Worm (Caenorhabditis elegans) whole organism, young adult: ENCODE data around the gene lex-1.

Experiments
- B0336.3 ChIP-seq: fragments of 200-800 bp; sonication (Bioruptor generic); IDR thresholded peaks from 2 replicates; pipeline ENCODE4 v1.3.6; 2022; ENCODE audit warnings: missing genetic modification characterization, missing compliant biosample characterization
- C17E4.6 ChIP-seq: fragments of 200-800 bp; sonication (Bioruptor generic); IDR thresholded peaks from 2 replicates; pipeline ENCODE4 v1.3.6; 2022; ENCODE audit warnings: missing genetic modification reagents, missing genetic modification characterization, missing compliant biosample characterization
- F23B12.7 ChIP-seq: sonication (generic microtip); optimal IDR thresholded peaks from 2 replicates; lab custom pipeline; 2017; ENCODE audit warnings: missing genetic modification characterization, mild to moderate bottlenecking, missing compliant biosample characterization, antibody characterized with exemption, moderate library complexity; ENCODE audit not compliant: insufficient read depth
- F39B2.1 ChIP-seq: fragments of 200-800 bp; sonication (Bioruptor generic); IDR thresholded peaks from 2 replicates; pipeline ENCODE4 v1.3.6; 2022; ENCODE audit warnings: missing genetic modification reagents, missing genetic modification characterization, missing compliant biosample characterization
- F49E8.2 ChIP-seq: sonication (generic microtip); optimal IDR thresholded peaks from 3 replicates; lab custom pipeline; 2017; ENCODE audit warnings: missing genetic modification characterization, mild to moderate bottlenecking, missing compliant biosample characterization, antibody characterized with exemption, moderate library complexity; ENCODE audit not compliant: insufficient read depth
- F55B11.4 ChIP-seq: sonication (generic microtip); optimal IDR thresholded peaks from 2 replicates; lab custom pipeline; 2016; ENCODE audit warnings: missing compliant biosample characterization, missing genetic modification characterization, borderline replicate concordance; ENCODE audit not compliant: insufficient read depth
- Y56A3A.18 ChIP-seq: fragments of 200-800 bp; sonication (Bioruptor generic); IDR thresholded peaks from 2 replicates; pipeline ENCODE4 v1.3.6; 2022; ENCODE audit warnings: missing genetic modification reagents, missing genetic modification characterization, missing compliant biosample characterization
- Y67H2A.10 ChIP-seq: fragments of 200-800 bp; sonication (Bioruptor generic); conservative IDR thresholded peaks from 2 replicates; pipeline ENCODE4 v1.3.6; 2022; ENCODE audit warnings: missing genetic modification reagents, missing genetic modification characterization, missing compliant biosample characterization
- Y79H2A.3 ChIP-seq: fragments of 200-800 bp; sonication (Bioruptor generic); conservative IDR thresholded peaks from 2 replicates; pipeline ENCODE4 v1.3.6; 2022; ENCODE audit warnings: missing genetic modification reagents, missing genetic modification characterization, missing compliant biosample characterization
- ZK185.1 ChIP-seq: sonication (generic microtip); optimal IDR thresholded peaks from 2 replicates; lab custom pipeline; 2016; ENCODE audit warnings: mild to moderate bottlenecking, missing genetic modification characterization, missing compliant biosample characterization; ENCODE audit not compliant: poor library complexity, severe bottlenecking
- akir-1 ChIP-seq: fragments of 200-800 bp; sonication (Bioruptor generic); optimal IDR thresholded peaks from 2 replicates; lab custom pipeline; 2018; ENCODE audit warnings: mild to moderate bottlenecking, missing genetic modification characterization, moderate library complexity, missing compliant biosample characterization
- aptf-2 ChIP-seq: fragments of 200-800 bp; sonication (Bioruptor generic); conservative IDR thresholded peaks from 2 replicates; pipeline ENCODE4 v1.3.6; 2022; ENCODE audit warnings: missing genetic modification reagents, missing genetic modification characterization, missing compliant biosample characterization
- aptf-3 ChIP-seq: fragments of 200-800 bp; sonication (Bioruptor generic); IDR thresholded peaks from 2 replicates; pipeline ENCODE4 v1.3.6; 2022; ENCODE audit warnings: missing genetic modification characterization, missing compliant biosample characterization
- attf-5 ChIP-seq: fragments of 200-800 bp; sonication (Bioruptor generic); optimal IDR thresholded peaks from 2 replicates; lab custom pipeline; 2018; ENCODE audit warnings: mild to moderate bottlenecking, missing genetic modification characterization, missing compliant biosample characterization
- ccch-3 ChIP-seq: fragments of 200-800 bp; sonication (Bioruptor generic); optimal IDR thresholded peaks from 2 replicates; lab custom pipeline; 2018; ENCODE audit warnings: mild to moderate bottlenecking, missing genetic modification characterization, missing compliant biosample characterization
- ceh-27 ChIP-seq: fragments of 200-800 bp; sonication (Bioruptor generic); optimal IDR thresholded peaks from 2 replicates; lab custom pipeline; 2018; ENCODE audit warnings: mild to moderate bottlenecking, missing genetic modification characterization, moderate library complexity, missing compliant biosample characterization
- ceh-40 ChIP-seq: fragments of 200-800 bp; sonication (Bioruptor generic); IDR thresholded peaks from 2 replicates; pipeline ENCODE4 v1.3.6; 2022; ENCODE audit warnings: missing genetic modification characterization, missing compliant biosample characterization
- ceh-79 ChIP-seq: sonication (generic microtip); optimal IDR thresholded peaks from 2 replicates; lab custom pipeline; 2017; ENCODE audit warnings: mild to moderate bottlenecking, missing genetic modification characterization, missing compliant biosample characterization
- chd-7 ChIP-seq: sonication (generic microtip); optimal IDR thresholded peaks from 2 replicates; lab custom pipeline; 2016; ENCODE audit warnings: mild to moderate bottlenecking, missing genetic modification characterization, moderate library complexity, missing compliant biosample characterization
- die-1 ChIP-seq: sonication (generic microtip); optimal IDR thresholded peaks from 2 replicates; lab custom pipeline; 2016; ENCODE audit warnings: missing genotype, mild to moderate bottlenecking, missing genetic modification characterization, missing compliant biosample characterization
- egl-44 ChIP-seq: fragments of 200-800 bp; sonication (Bioruptor generic); IDR thresholded peaks from 2 replicates; pipeline ENCODE4 v1.3.6; 2022; ENCODE audit warnings: missing genetic modification reagents, missing genetic modification characterization, missing compliant biosample characterization
- egrh-3 ChIP-seq: fragments of 200-800 bp; sonication (Bioruptor generic); IDR thresholded peaks from 2 replicates; pipeline ENCODE4 v1.3.6; 2022; ENCODE audit warnings: missing genetic modification reagents, missing genetic modification characterization, missing compliant biosample characterization
- ekl-4 ChIP-seq: fragments of 200-800 bp; sonication (Bioruptor generic); IDR thresholded peaks from 2 replicates; pipeline ENCODE4 v1.3.6; 2022; ENCODE audit warnings: missing genetic modification reagents, missing genetic modification characterization, missing compliant biosample characterization
- gei-17 ChIP-seq: fragments of 200-800 bp; sonication (Bioruptor generic); optimal IDR thresholded peaks from 2 replicates; lab custom pipeline; 2018; ENCODE audit warnings: mild to moderate bottlenecking, missing genetic modification characterization, missing compliant biosample characterization
- hlh-12 ChIP-seq: sonication (generic microtip); optimal IDR thresholded peaks from 2 replicates; lab custom pipeline; 2016; ENCODE audit warnings: missing genetic modification characterization, missing compliant biosample characterization
- hrde-1 ChIP-seq: sonication (generic microtip); optimal IDR thresholded peaks from 2 replicates; lab custom pipeline; 2016; ENCODE audit warnings: missing genetic modification characterization, mild to moderate bottlenecking, missing compliant biosample characterization, moderate library complexity, missing genotype, missing genetic modification reagents, borderline replicate concordance
- lag-1 ChIP-seq: fragments of 200-800 bp; sonication (Bioruptor generic); IDR thresholded peaks from 2 replicates; pipeline ENCODE4 v1.3.6; 2022; ENCODE audit warnings: missing genetic modification reagents, missing genetic modification characterization, missing compliant biosample characterization
- lin-26 ChIP-seq: fragments of 200-800 bp; sonication (Bioruptor generic); IDR thresholded peaks from 2 replicates; pipeline ENCODE4 v1.3.6; 2022; ENCODE audit warnings: missing genetic modification reagents, missing genetic modification characterization, missing compliant biosample characterization
- lin-35 ChIP-seq, 3 experiments: fragments of 150-350 bp in 2 of 3; sonication (generic microtip) in 1 of 3; optimal IDR thresholded peaks; 2 replicates each; lab custom pipeline; 2014 to 2018; ENCODE audit warnings: missing biosample characterization in 3 of 3, missing genetic modification characterization in 3 of 3, missing genetic modification reagents in 3 of 3
- lin-40 ChIP-seq: sonication (generic microtip); optimal IDR thresholded peaks from 2 replicates; lab custom pipeline; 2016; ENCODE audit warnings: missing genetic modification characterization, mild to moderate bottlenecking, missing compliant biosample characterization, missing genotype, missing genetic modification reagents
- lir-1 ChIP-seq: fragments of 200-800 bp; sonication (Bioruptor generic); conservative IDR thresholded peaks from 2 replicates; pipeline ENCODE4 v1.3.6; 2022; ENCODE audit warnings: missing genetic modification reagents, missing genetic modification characterization, missing compliant biosample characterization
- madf-10 ChIP-seq: sonication (generic microtip); optimal IDR thresholded peaks from 2 replicates; lab custom pipeline; 2016; ENCODE audit warnings: mild to moderate bottlenecking, missing genetic modification characterization, missing compliant biosample characterization
- mxl-1 ChIP-seq: sonication (generic microtip); optimal IDR thresholded peaks from 2 replicates; lab custom pipeline; 2016; ENCODE audit warnings: missing genetic modification characterization, missing compliant biosample characterization
- nfya-1 ChIP-seq: sonication (generic microtip); optimal IDR thresholded peaks from 2 replicates; lab custom pipeline; 2017; ENCODE audit warnings: antibody characterized with exemption, missing compliant biosample characterization, missing genetic modification characterization, borderline replicate concordance; ENCODE audit not compliant: insufficient read depth
- nhr-179 ChIP-seq: sonication (generic microtip); optimal IDR thresholded peaks from 2 replicates; lab custom pipeline; 2016; ENCODE audit warnings: mild to moderate bottlenecking, missing genetic modification characterization, missing compliant biosample characterization
- nhr-90 ChIP-seq: sonication (generic microtip); optimal IDR thresholded peaks from 2 replicates; lab custom pipeline; 2016; ENCODE audit warnings: missing genotype, mild to moderate bottlenecking, missing genetic modification characterization, missing compliant biosample characterization
- rcor-1 ChIP-seq: fragments of 200-800 bp; sonication (Bioruptor generic); IDR thresholded peaks from 2 replicates; pipeline ENCODE4 v1.3.6; 2022; ENCODE audit warnings: missing genetic modification reagents, missing genetic modification characterization, missing compliant biosample characterization
- repo-1 ChIP-seq: sonication (generic microtip); optimal IDR thresholded peaks from 2 replicates; lab custom pipeline; 2017; ENCODE audit warnings: mild to moderate bottlenecking, missing genetic modification characterization, missing compliant biosample characterization
- rpc-1 ChIP-seq, 2 experiments: fragments of 150-350 bp in 1 of 2; sonication (generic microtip) in 1 of 2; optimal IDR thresholded peaks; 2 replicates each; lab custom pipeline; 2014 to 2018; ENCODE audit warnings: missing biosample characterization in 1 of 2, missing genetic modification characterization in 1 of 2, missing genetic modification reagents in 1 of 2, missing genotype in 1 of 2
- snpc-1.3 ChIP-seq: sonication (generic microtip); optimal IDR thresholded peaks from 2 replicates; lab custom pipeline; 2017; ENCODE audit warnings: missing genetic modification characterization, mild to moderate bottlenecking, missing compliant biosample characterization, antibody characterized with exemption, moderate library complexity, missing genotype, missing genetic modification reagents; ENCODE audit not compliant: insufficient read depth
- somi-1 ChIP-seq: fragments of 200-800 bp; sonication (Bioruptor generic); optimal IDR thresholded peaks from 2 replicates; lab custom pipeline; 2018; ENCODE audit warnings: mild to moderate bottlenecking, missing genetic modification characterization, missing compliant biosample characterization
- tlf-1 ChIP-seq: fragments of 200-800 bp; sonication (Bioruptor generic); optimal IDR thresholded peaks from 2 replicates; lab custom pipeline; 2018; ENCODE audit warnings: mild to moderate bottlenecking, missing genetic modification characterization, missing compliant biosample characterization
- unc-130 ChIP-seq: sonication (generic microtip); optimal IDR thresholded peaks from 2 replicates; lab custom pipeline; 2016; ENCODE audit warnings: missing genetic modification reagents, missing genetic modification characterization, missing compliant biosample characterization
- zim-3 ChIP-seq: sonication (generic microtip); optimal IDR thresholded peaks from 2 replicates; lab custom pipeline; 2017; ENCODE audit warnings: mild to moderate bottlenecking, missing genetic modification characterization, moderate library complexity, missing compliant biosample characterization
- ztf-22 ChIP-seq: fragments of 200-800 bp; sonication (Bioruptor generic); optimal IDR thresholded peaks from 2 replicates; lab custom pipeline; 2018; ENCODE audit warnings: mild to moderate bottlenecking, missing genetic modification characterization, moderate library complexity, missing compliant biosample characterization
- ztf-6 ChIP-seq: fragments of 200-800 bp; sonication (Bioruptor generic); IDR thresholded peaks from 2 replicates; pipeline ENCODE4 v1.3.6; 2022; ENCODE audit warnings: missing genetic modification reagents, missing genetic modification characterization, missing compliant biosample characterization

The lex-1 gene

ce11 chrIV:12086498-12086897 is 7.2 kb downstream of the lex-1 start (continued):
- TF ChIP-seq repo-1 (tag; lab: Kevin White, UChicago) (no peak), mxl-1 (tag; lab: Kevin White, UChicago) (peak; percentile 88), hrde-1 (tag; lab: Kevin White, UChicago) (peak; percentile 71), Y67H2A.10 (0 out of 2 replicates have a peak, but pooled peaks have one; percentile 33), F23B12.7 (tag; lab: Kevin White, UChicago) (peak; percentile 97), Y79H2A.3 (GFP tag; lab: Robert Waterston, UW) (no peak), lir-1 (GFP tag; lab: Robert Waterston, UW) (peak; percentile 61), rcor-1 (GFP tag; lab: Robert Waterston, UW) (peak; percentile 86), ekl-4 (GFP tag; lab: Robert Waterston, UW) (peak; percentile 86), Y56A3A.18 (peak; percentile 86), ztf-6 (GFP tag; lab: Robert Waterston, UW) (peak; percentile 70; the same call in 1 of the 2 replicates), B0336.3 (GFP tag; lab: Robert Waterston, UW) (peak; percentile 76), lin-35 (GFP tag; optimal IDR thresholded peaks at IDR 0.05; lab: Kevin White, UChicago) (peak in 2 of 3 experiments; percentile 4 to 13), gei-17 (GFP tag; lab: Kevin White, UChicago) (peak; percentile 9), hlh-12 (tag; lab: Kevin White, UChicago) (peak; percentile 32), nhr-90 (peak; percentile 94), lag-1 (GFP tag; lab: Robert Waterston, UW) (no peak), attf-5 (GFP tag; lab: Kevin White, UChicago) (peak; percentile 81), lin-26 (peak; percentile 98), ceh-79 (tag; lab: Kevin White, UChicago) (peak; percentile 88), aptf-3 (GFP tag; lab: Robert Waterston, UW) (peak; percentile 91), akir-1 (no peak), F49E8.2 (tag; lab: Kevin White, UChicago) (peak; percentile 91), egl-44 (GFP tag; lab: Robert Waterston, UW) (peak; percentile 81), egrh-3 (GFP tag; lab: Robert Waterston, UW) (peak; percentile 59; the same call in 1 of the 2 replicates), ceh-40 (peak; percentile 30; the same call in 1 of the 2 replicates), nhr-179 (tag; lab: Kevin White, UChicago) (no peak), somi-1 (peak; percentile 69), lin-40 (peak; percentile 75), chd-7 (peak; percentile 91), F39B2.1 (GFP tag; lab: Robert Waterston, UW) (no peak), ceh-27 (GFP tag; lab: Kevin White, UChicago) (peak; percentile 86), snpc-1.3 (peak; percentile 87), aptf-2 (GFP tag; lab: Robert Waterston, UW) (peak; percentile 71; the same call in 1 of the 2 replicates), rpc-1 (optimal IDR thresholded peaks at IDR 0.05; lab: Kevin White, UChicago) (peak; percentile 80), rpc-1 (tag; optimal IDR thresholded peaks at IDR 0.05; lab: Kevin White, UChicago) (peak; percentile 91), F55B11.4 (tag; lab: Kevin White, UChicago) (no peak), ccch-3 (GFP tag; lab: Kevin White, UChicago) (no peak), die-1 (peak; percentile 96), madf-10 (tag; lab: Kevin White, UChicago) (peak; percentile 80), ZK185.1 (peak; percentile 92), tlf-1 (GFP tag; lab: Kevin White, UChicago) (peak; percentile 79), unc-130 (GFP tag; lab: Kevin White, UChicago) (peak; percentile 66), nfya-1 (tag; lab: Kevin White, UChicago) (no peak), ztf-22 (GFP tag; lab: Kevin White, UChicago) (no peak), C17E4.6 (GFP tag; lab: Robert Waterston, UW) (peak; percentile 75; the same call in 1 of the 2 replicates), zim-3 (tag; lab: Kevin White, UChicago) (peak; percentile 61)
